Worm (Caenorhabditis elegans) whole organism, L4/young adult: ENCODE measurements around the gene osta-2.
"Not testable (repeated sequence)": the region's sequence is repeated elsewhere in the genome, so short reads cannot be mapped to it uniquely, and the experiment has no call there.

ENCODE experiments used
- W03F9.2 ChIP-seq: fragments of 150-350 bp; optimal IDR thresholded peaks from 2 replicates; lab custom pipeline; 2014; ENCODE audit warnings: missing biosample characterization, missing genetic modification characterization
- dao-5 ChIP-seq: sonication (generic microtip); optimal IDR thresholded peaks from 2 replicates; lab custom pipeline; 2016; ENCODE audit warnings: missing genotype, missing genetic modification characterization, moderate library complexity, missing compliant biosample characterization
- him-1 ChIP-seq: sonication (generic microtip); optimal IDR thresholded peaks from 2 replicates; lab custom pipeline; 2016; ENCODE audit warnings: missing genotype, missing genetic modification reagents, missing genetic modification characterization, missing compliant biosample characterization

Gene osta-2

ce11 chrII:5748395-5748794, 40.9 kb downstream of the osta-2 start:
- no peak for TF ChIP-seq him-1 (tag; lab: Kevin White, UChicago)
- TF ChIP-seq dao-5 (tag; lab: Kevin White, UChicago) = no peak
- TF ChIP-seq W03F9.2 (tag; lab: Kevin White, UChicago) = no peak

DNA sequence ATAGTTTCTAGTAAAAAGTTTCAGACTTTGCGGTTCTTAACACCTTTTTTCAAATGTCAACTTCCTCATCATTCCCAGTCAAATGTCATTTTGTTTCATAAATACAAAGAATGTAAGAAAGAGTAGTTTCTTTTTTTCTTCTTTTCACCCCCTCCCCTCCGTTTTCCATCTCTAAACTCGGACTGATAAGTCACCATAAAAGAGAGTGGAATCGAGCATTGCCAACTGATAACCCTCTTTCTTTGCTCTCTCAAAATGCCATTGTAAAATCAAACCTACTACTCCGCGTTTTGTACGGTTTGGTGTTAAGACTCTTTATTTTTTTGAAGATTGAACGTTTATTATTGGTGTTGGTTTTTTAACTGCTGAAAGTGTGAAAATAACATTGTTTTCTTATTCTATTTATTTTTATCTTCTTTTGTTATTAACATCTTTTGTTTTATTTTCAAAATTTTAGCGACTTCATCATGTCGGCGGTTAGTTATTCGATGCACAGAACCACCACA, 42.3 kb downstream of the osta-2 start, which contains the start of gene ifb-2:
Gene ifb-2 (plus strand): TSS at position 456 of the 506 bp plus-strand sequence.
- TF ChIP-seq W03F9.2 (tag; lab: Kevin White, UChicago) (no peak), dao-5 (tag; lab: Kevin White, UChicago) (no peak)

ce11 chrII:5751353-5751752, 43.9 kb downstream of the osta-2 start:
- TF ChIP-seq dao-5 (tag; lab: Kevin White, UChicago) = no peak
- TF ChIP-seq him-1 (tag; lab: Kevin White, UChicago) = no peak
- no peak for TF ChIP-seq W03F9.2 (tag; lab: Kevin White, UChicago)

DNA sequence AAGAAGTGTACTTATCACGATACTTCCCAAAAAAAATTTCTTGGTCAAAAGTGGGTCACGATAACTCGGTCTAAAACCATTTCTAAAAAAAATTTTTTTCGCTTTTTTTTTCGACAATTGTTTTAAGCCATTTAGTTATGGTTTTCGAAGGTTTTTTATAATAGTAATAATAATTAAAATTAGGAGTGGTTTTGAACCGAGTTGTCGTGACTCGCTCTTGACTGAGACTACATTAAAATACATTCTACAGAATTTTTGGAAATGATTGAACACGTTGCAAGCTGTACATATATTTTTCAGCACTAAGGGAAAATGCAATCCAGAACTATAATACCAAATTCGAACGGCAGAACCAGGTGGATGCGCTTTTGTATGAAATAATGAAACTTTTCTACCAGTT, 46.7 kb downstream of the osta-2 start, which contains the start of gene F10C1.8:
Gene F10C1.8 (plus strand): TSS at position 301 of the 400 bp plus-strand sequence.
- TF ChIP-seq W03F9.2 (tag; lab: Kevin White, UChicago) = no peak
- TF ChIP-seq him-1 (tag; lab: Kevin White, UChicago) = no peak
- no peak for TF ChIP-seq dao-5 (tag; lab: Kevin White, UChicago)

DNA sequence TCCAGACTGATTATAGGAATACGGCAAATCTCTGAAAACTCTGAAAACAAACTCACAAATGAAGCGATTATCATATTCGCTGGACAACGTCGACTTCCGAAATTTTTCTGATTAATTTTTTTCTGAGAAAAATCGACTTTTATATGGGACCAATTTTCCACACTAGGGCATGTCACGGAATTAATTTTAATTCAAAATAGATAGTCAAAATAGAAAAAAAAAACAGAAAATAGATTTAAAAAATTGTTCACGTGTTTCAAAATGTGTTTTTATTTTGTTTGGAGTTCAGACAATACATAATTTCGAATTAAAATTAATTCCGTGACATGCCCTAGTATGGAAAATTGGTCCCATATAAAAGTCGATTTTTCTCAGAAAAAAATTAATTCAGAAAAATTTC, 50.2 kb downstream of the osta-2 start, which contains the start of the genes F10C1.3 and F10C1.23:
Gene F10C1.3 (minus strand): TSS at position 101 of the 400 bp plus-strand sequence.
Gene F10C1.23 (plus strand): TSS at position 385 of the 400 bp plus-strand sequence.
- TF ChIP-seq him-1, W03F9.2, dao-5 (tag; lab: Kevin White, UChicago): not testable (repeated sequence)
